Worm (Caenorhabditis elegans): ENCODE results near the gene znf-622.

The znf-622 gene

ce11 chrIII:6420995-6421404 is 39.6 kb downstream of the znf-622 start:
- no peak for TF ChIP-seq C08G9.2 (tag; optimal IDR thresholded peaks at IDR 0.05)
- peak; percentile 27 for TF ChIP-seq ceh-34 (tag; optimal IDR thresholded peaks at IDR 0.05)
- no peak for TF ChIP-seq syd-9 (tag; optimal IDR thresholded peaks at IDR 0.05)
- TF ChIP-seq ref-2 (tag; optimal IDR thresholded peaks at IDR 0.05): peak; percentile 17
- TF ChIP-seq unc-55 (GFP tag; optimal IDR thresholded peaks at IDR 0.05): peak; percentile 88
- TF ChIP-seq ets-4 (tag; optimal IDR thresholded peaks at IDR 0.05): peak; percentile 47
- no peak for TF ChIP-seq pha-4 (tag; optimal IDR thresholded peaks at IDR 0.05)
- TF ChIP-seq madf-2 (tag; optimal IDR thresholded peaks at IDR 0.05): no peak
- peak; percentile 57 for TF ChIP-seq tbx-2 (tag; optimal IDR thresholded peaks at IDR 0.05)
- TF ChIP-seq ceh-19 (GFP tag; optimal IDR thresholded peaks at IDR 0.05): no peak
- peak; percentile 65 for TF ChIP-seq ceh-31 (tag; optimal IDR thresholded peaks at IDR 0.05)
- TF ChIP-seq hlh-30 (tag; optimal IDR thresholded peaks at IDR 0.05; ENCODE audit: insufficient read depth): peak; percentile 96
- TF ChIP-seq ceh-18 (tag; optimal IDR thresholded peaks at IDR 0.05): peak; percentile 46
- TF ChIP-seq rnt-1 (tag; optimal IDR thresholded peaks at IDR 0.05): peak; percentile 53
- peak; percentile 9 for TF ChIP-seq ceh-14 (tag; optimal IDR thresholded peaks at IDR 0.05)
- peak; percentile 62 for TF ChIP-seq nfya-1 (tag; optimal IDR thresholded peaks at IDR 0.05)
- TF ChIP-seq pros-1 (tag; optimal IDR thresholded peaks at IDR 0.05): peak; percentile 54
- TF ChIP-seq ceh-6 (GFP tag; optimal IDR thresholded peaks at IDR 0.05): no peak
- TF ChIP-seq sox-4 (tag; optimal IDR thresholded peaks at IDR 0.05): no peak
- no peak for TF ChIP-seq dve-1 (tag; optimal IDR thresholded peaks at IDR 0.05)
- TF ChIP-seq zip-5 (tag; optimal IDR thresholded peaks at IDR 0.05): no peak
- TF ChIP-seq elt-2 (tag; optimal IDR thresholded peaks at IDR 0.05): peak; percentile 39
- no peak for TF ChIP-seq sdc-2 (tag; optimal IDR thresholded peaks at IDR 0.05)

- TF ChIP-seq ahr-1 (tag; optimal IDR thresholded peaks at IDR 0.05) (no peak), ceh-2 (tag; optimal IDR thresholded peaks at IDR 0.05) (no peak), zip-5 (tag; optimal IDR thresholded peaks at IDR 0.05) (no peak), tbx-7 (tag; optimal IDR thresholded peaks at IDR 0.05) (no peak), pag-3 (tag; optimal IDR thresholded peaks at IDR 0.05; ENCODE audit: borderline replicate concordance) (no peak), ref-2 (tag; optimal IDR thresholded peaks at IDR 0.05) (no peak), ceh-22 (tag; optimal IDR thresholded peaks at IDR 0.05) (no peak), pros-1 (tag; optimal IDR thresholded peaks at IDR 0.05) (no peak), nhr-232 (tag; optimal IDR thresholded peaks at IDR 0.05) (no peak), ceh-6 (GFP tag; optimal IDR thresholded peaks at IDR 0.05) (no peak), dve-1 (tag; optimal IDR thresholded peaks at IDR 0.05) (no peak), fkh-6 (tag; optimal IDR thresholded peaks at IDR 0.05) (no peak)
Measured at ce11 chrIII:6421473-6421872, 40.0 kb downstream of the znf-622 start.

ce11 chrIII:6421973-6422511 is 40.6 kb downstream of the znf-622 start:
- no peak for TF ChIP-seq K02D7.2 (tag; optimal IDR thresholded peaks at IDR 0.05)
- TF ChIP-seq elt-2 (tag; optimal IDR thresholded peaks at IDR 0.05): peak; percentile 49

- TF ChIP-seq ceh-31 (tag; optimal IDR thresholded peaks at IDR 0.05) (no peak), ceh-24 (tag; optimal IDR thresholded peaks at IDR 0.05) (no peak), eyg-1 (tag; optimal IDR thresholded peaks at IDR 0.05) (no peak), mec-3 (tag; optimal IDR thresholded peaks at IDR 0.05; ENCODE audit: borderline replicate concordance) (no peak), unc-3 (GFP tag; conservative IDR thresholded peaks at IDR 0.05) (no peak), unc-3 (tag; optimal IDR thresholded peaks at IDR 0.05) (no peak), fax-1 (tag; optimal IDR thresholded peaks at IDR 0.05) (no peak), elt-2 (tag; optimal IDR thresholded peaks at IDR 0.05) (no peak), nhr-232 (tag; optimal IDR thresholded peaks at IDR 0.05) (no peak), madf-2 (tag; optimal IDR thresholded peaks at IDR 0.05) (no peak), fkh-10 (GFP tag; optimal IDR thresholded peaks at IDR 0.05) (no peak), syd-9 (tag; optimal IDR thresholded peaks at IDR 0.05) (no peak), zip-5 (tag; optimal IDR thresholded peaks at IDR 0.05) (no peak), ets-4 (tag; optimal IDR thresholded peaks at IDR 0.05) (no peak)
Measured at ce11 chrIII:6422721-6423120, 41.3 kb downstream of the znf-622 start.

Data from whole organism, late embryonic.